Worm (Caenorhabditis elegans) whole organism, L1 larva: ENCODE data around the gene teg-1.

Source experiments
- C04F5.9 ChIP-seq: sonication (generic microtip); optimal IDR thresholded peaks from 2 replicates; lab custom pipeline; 2016; ENCODE audit warnings: missing genetic modification characterization, missing compliant biosample characterization
- C16A3.4 ChIP-seq: fragments of 150-350 bp; optimal IDR thresholded peaks from 2 replicates; lab custom pipeline; 2014; ENCODE audit warnings: missing biosample characterization, missing genetic modification characterization
- F16B12.6 ChIP-seq: fragments of 150-350 bp; optimal IDR thresholded peaks from 2 replicates; lab custom pipeline; 2014; ENCODE audit warnings: missing biosample characterization, missing genetic modification characterization
- aly-2 ChIP-seq: fragments of 150-350 bp; optimal IDR thresholded peaks from 2 replicates; lab custom pipeline; 2014; ENCODE audit warnings: missing biosample characterization, missing genetic modification characterization
- blmp-1 ChIP-seq: fragments of 150-350 bp; optimal IDR thresholded peaks from 2 replicates; lab custom pipeline; 2014; ENCODE audit warnings: missing biosample characterization, missing genetic modification characterization
- dpl-1 ChIP-seq, 3 experiments: fragments of 150-350 bp in 2 of 3; sonication (generic microtip) in 1 of 3; optimal IDR thresholded peaks; 2 replicates each; lab custom pipeline; 2014 to 2017; ENCODE audit warnings: missing biosample characterization in 3 of 3, missing genetic modification characterization in 3 of 3, missing genetic modification reagents in 3 of 3
- dsc-1 ChIP-seq: sonication (generic microtip); optimal IDR thresholded peaks from 2 replicates; lab custom pipeline; 2016; ENCODE audit warnings: mild to moderate bottlenecking, missing genetic modification characterization, missing compliant biosample characterization
- efl-1 ChIP-seq, 4 experiments: fragments of 150-350 bp; optimal IDR thresholded peaks in 3 of 4; peaks in 1 of 4; 1 replicate in 1 of 4; 2 replicates in 3 of 4; lab custom pipeline; 2014; ENCODE audit warnings: missing biosample characterization in 2 of 4, missing genetic modification characterization in 2 of 4, missing genetic modification reagents in 2 of 4
- efl-3 ChIP-seq: fragments of 200-800 bp; sonication (Bioruptor generic); optimal IDR thresholded peaks from 2 replicates; lab custom pipeline; 2018; ENCODE audit warnings: mild to moderate bottlenecking, missing genetic modification characterization, missing compliant biosample characterization
- egl-13 ChIP-seq: sonication (generic microtip); optimal IDR thresholded peaks from 2 replicates; lab custom pipeline; 2016; ENCODE audit warnings: missing genotype, missing genetic modification reagents, missing genetic modification characterization, missing compliant biosample characterization
- egl-27 ChIP-seq, 2 experiments: fragments of 150-350 bp in 1 of 2; sonication (generic microtip); optimal IDR thresholded peaks; 3 replicates each; lab custom pipeline; 2017 to 2018; ENCODE audit warnings: missing biosample characterization in 2 of 2, missing genetic modification characterization in 2 of 2, missing genetic modification reagents in 2 of 2
- elt-2 ChIP-seq: sonication (generic microtip); optimal IDR thresholded peaks from 2 replicates; lab custom pipeline; 2016; ENCODE audit warnings: missing genetic modification characterization, mild to moderate bottlenecking, inconsistent platforms, missing compliant biosample characterization, missing genetic modification reagents
- elt-3 ChIP-seq, 6 experiments: fragments of 150-350 bp in 1 of 6; sonication (generic microtip); optimal IDR thresholded peaks; 2 replicates each; lab custom pipeline; 2017 to 2018; ENCODE audit warnings: missing biosample characterization in 6 of 6, missing genetic modification characterization in 6 of 6, inconsistent platforms in 1 of 6
- fos-1 ChIP-seq: fragments of 150-350 bp; optimal IDR thresholded peaks from 2 replicates; lab custom pipeline; 2014; ENCODE audit warnings: missing biosample characterization, missing genetic modification characterization
- grh-1 ChIP-seq: fragments of 200-800 bp; sonication (Bioruptor generic); IDR thresholded peaks from 2 replicates; pipeline ENCODE4 v1.3.6; 2022; ENCODE audit warnings: missing genetic modification reagents, missing genetic modification characterization, missing compliant biosample characterization
- hlh-4 ChIP-seq: sonication (generic microtip); optimal IDR thresholded peaks from 2 replicates; lab custom pipeline; 2016; ENCODE audit warnings: mild to moderate bottlenecking, missing genetic modification characterization, missing compliant biosample characterization
- hpl-2 ChIP-seq: fragments of 150-350 bp; optimal IDR thresholded peaks from 2 replicates; lab custom pipeline; 2014; ENCODE audit warnings: missing biosample characterization, missing genetic modification reagents, missing genetic modification characterization
- irx-1 ChIP-seq: sonication (generic microtip); optimal IDR thresholded peaks from 2 replicates; lab custom pipeline; 2016; ENCODE audit warnings: missing genetic modification characterization, missing compliant biosample characterization
- jun-1 ChIP-seq: fragments of 150-350 bp; optimal IDR thresholded peaks from 2 replicates; lab custom pipeline; 2014; ENCODE audit warnings: missing biosample characterization, missing genetic modification reagents, missing genetic modification characterization
- lin-14 ChIP-seq: fragments of 200-800 bp; sonication (Bioruptor generic); optimal IDR thresholded peaks from 2 replicates; lab custom pipeline; 2018; ENCODE audit warnings: mild to moderate bottlenecking, missing genetic modification characterization, moderate library complexity, missing compliant biosample characterization
- lin-15B ChIP-seq: fragments of 150-350 bp; sonication (generic microtip); optimal IDR thresholded peaks from 3 replicates; lab custom pipeline; 2014; ENCODE audit warnings: missing biosample characterization, missing genetic modification characterization
- lin-35 ChIP-seq, 2 experiments: fragments of 150-350 bp; optimal IDR thresholded peaks; 2 replicates each; lab custom pipeline; 2014; ENCODE audit warnings: missing biosample characterization in 2 of 2, missing genetic modification characterization in 2 of 2, missing genetic modification reagents in 2 of 2
- lin-39 ChIP-seq: fragments of 150-350 bp; optimal IDR thresholded peaks from 2 replicates; lab custom pipeline; 2014; ENCODE audit warnings: missing biosample characterization, missing genetic modification reagents, missing genetic modification characterization
- lir-3 ChIP-seq: sonication (generic microtip); optimal IDR thresholded peaks from 2 replicates; lab custom pipeline; 2016; ENCODE audit warnings: mild to moderate bottlenecking, missing genetic modification characterization, moderate library complexity, missing compliant biosample characterization; ENCODE audit not compliant: poor library complexity
- mab-9 ChIP-seq: fragments of 200-800 bp; sonication (Bioruptor generic); IDR thresholded peaks from 2 replicates; pipeline ENCODE4 v1.3.6; 2022; ENCODE audit warnings: missing genetic modification reagents, missing genetic modification characterization, missing compliant biosample characterization
- nhr-12 ChIP-seq: sonication (generic microtip); optimal IDR thresholded peaks from 2 replicates; lab custom pipeline; 2017; ENCODE audit warnings: missing biosample characterization, missing genetic modification characterization
- nhr-19 ChIP-seq: fragments of 200-800 bp; sonication (Bioruptor generic); conservative IDR thresholded peaks from 2 replicates; pipeline ENCODE4 v1.3.6; 2022; ENCODE audit warnings: missing genetic modification characterization, missing compliant biosample characterization
- nhr-237 ChIP-seq: fragments of 150-350 bp; optimal IDR thresholded peaks from 2 replicates; lab custom pipeline; 2014; ENCODE audit warnings: missing biosample characterization, missing genetic modification characterization
- nhr-28 ChIP-seq: fragments of 150-350 bp; optimal IDR thresholded peaks from 2 replicates; lab custom pipeline; 2014; ENCODE audit warnings: missing biosample characterization, missing genetic modification characterization
- nhr-71 ChIP-seq: sonication (generic microtip); optimal IDR thresholded peaks from 2 replicates; lab custom pipeline; 2016; ENCODE audit warnings: mild to moderate bottlenecking, missing genetic modification characterization, moderate library complexity, missing compliant biosample characterization
- nhr-76 ChIP-seq: sonication (generic microtip); optimal IDR thresholded peaks from 2 replicates; lab custom pipeline; 2017; ENCODE audit warnings: missing biosample characterization, missing genetic modification characterization
- nhr-77 ChIP-seq: fragments of 150-350 bp; optimal IDR thresholded peaks from 2 replicates; lab custom pipeline; 2014; ENCODE audit warnings: missing biosample characterization, missing genetic modification characterization
- nhr-85 ChIP-seq: sonication (generic microtip); peaks from one replicate; lab custom pipeline; 2016; ENCODE audit warnings: missing genetic modification characterization, inconsistent platforms, missing compliant biosample characterization
- nhr-90 ChIP-seq: sonication (generic microtip); optimal IDR thresholded peaks from 2 replicates; lab custom pipeline; 2016; ENCODE audit warnings: mild to moderate bottlenecking, missing genetic modification characterization, missing compliant biosample characterization; ENCODE audit not compliant: poor library complexity
- pag-3 ChIP-seq: sonication (generic microtip); optimal IDR thresholded peaks from 2 replicates; lab custom pipeline; 2017; ENCODE audit warnings: missing genetic modification characterization, mild to moderate bottlenecking, missing compliant biosample characterization, antibody characterized with exemption, borderline replicate concordance; ENCODE audit not compliant: insufficient read depth
- pax-3 ChIP-seq: fragments of 200-800 bp; sonication (Bioruptor generic); optimal IDR thresholded peaks from 2 replicates; lab custom pipeline; 2018; ENCODE audit warnings: mild to moderate bottlenecking, missing genetic modification characterization, moderate library complexity, missing compliant biosample characterization
- rnt-1 ChIP-seq: sonication (generic microtip); optimal IDR thresholded peaks from 2 replicates; lab custom pipeline; 2016; ENCODE audit warnings: mild to moderate bottlenecking, missing genetic modification characterization, moderate library complexity, missing compliant biosample characterization
- skn-1 ChIP-seq: fragments of 150-350 bp; optimal IDR thresholded peaks from 2 replicates; lab custom pipeline; 2014; ENCODE audit warnings: missing biosample characterization, missing genetic modification characterization
- snpc-4 ChIP-seq: fragments of 150-350 bp; optimal IDR thresholded peaks from 2 replicates; lab custom pipeline; 2014; ENCODE audit warnings: missing biosample characterization, missing genetic modification characterization
- snu-23 ChIP-seq: sonication (generic microtip); optimal IDR thresholded peaks from 2 replicates; lab custom pipeline; 2016; ENCODE audit warnings: missing genetic modification characterization, missing compliant biosample characterization
- sox-4 ChIP-seq: sonication (generic microtip); optimal IDR thresholded peaks from 2 replicates; lab custom pipeline; 2016; ENCODE audit warnings: missing genetic modification characterization, missing compliant biosample characterization
- sptf-1 ChIP-seq: fragments of 150-350 bp; optimal IDR thresholded peaks from 2 replicates; lab custom pipeline; 2014; ENCODE audit warnings: missing biosample characterization, missing genetic modification characterization
- sup-37 ChIP-seq: fragments of 200-800 bp; sonication (Bioruptor generic); optimal IDR thresholded peaks from 2 replicates; lab custom pipeline; 2018; ENCODE audit warnings: mild to moderate bottlenecking, missing genetic modification characterization, missing compliant biosample characterization
- swsn-7 ChIP-seq: sonication (generic microtip); optimal IDR thresholded peaks from 2 replicates; lab custom pipeline; 2016; ENCODE audit warnings: missing genetic modification characterization, missing compliant biosample characterization
- tbx-2 ChIP-seq: sonication (generic microtip); optimal IDR thresholded peaks from 2 replicates; lab custom pipeline; 2016; ENCODE audit warnings: missing genetic modification characterization, missing compliant biosample characterization
- tlp-1 ChIP-seq: fragments of 150-350 bp; optimal IDR thresholded peaks from 2 replicates; lab custom pipeline; 2014; ENCODE audit warnings: missing biosample characterization, missing genetic modification characterization
- unc-30 ChIP-seq: sonication (generic microtip); optimal IDR thresholded peaks from 2 replicates; lab custom pipeline; 2017; ENCODE audit warnings: missing biosample characterization, missing genetic modification characterization
- unc-86 ChIP-seq: sonication (generic microtip); optimal IDR thresholded peaks from 2 replicates; lab custom pipeline; 2016; ENCODE audit warnings: missing genetic modification characterization, missing compliant biosample characterization
- unc-98 ChIP-seq: fragments of 200-800 bp; sonication (Bioruptor generic); IDR thresholded peaks from 2 replicates; pipeline ENCODE4 v1.3.6; 2022; ENCODE audit warnings: missing genetic modification characterization, missing compliant biosample characterization
- vab-15 ChIP-seq: sonication (generic microtip); optimal IDR thresholded peaks from 2 replicates; lab custom pipeline; 2017; ENCODE audit warnings: missing genotype, mild to moderate bottlenecking, missing genetic modification characterization, missing compliant biosample characterization
- xbp-1 ChIP-seq: sonication (generic microtip); optimal IDR thresholded peaks from 2 replicates; lab custom pipeline; 2016; ENCODE audit warnings: missing genetic modification characterization, missing compliant biosample characterization
- ztf-11 ChIP-seq, 2 experiments: sonication (generic microtip); optimal IDR thresholded peaks; 2 replicates each; lab custom pipeline; 2016 to 2017; ENCODE audit warnings: missing genetic modification characterization in 2 of 2, missing biosample characterization in 1 of 2, missing compliant biosample characterization in 1 of 2
- ztf-4 ChIP-seq: fragments of 150-350 bp; optimal IDR thresholded peaks from 2 replicates; lab custom pipeline; 2014; ENCODE audit warnings: missing biosample characterization, missing genetic modification characterization

Gene teg-1

DNA sequence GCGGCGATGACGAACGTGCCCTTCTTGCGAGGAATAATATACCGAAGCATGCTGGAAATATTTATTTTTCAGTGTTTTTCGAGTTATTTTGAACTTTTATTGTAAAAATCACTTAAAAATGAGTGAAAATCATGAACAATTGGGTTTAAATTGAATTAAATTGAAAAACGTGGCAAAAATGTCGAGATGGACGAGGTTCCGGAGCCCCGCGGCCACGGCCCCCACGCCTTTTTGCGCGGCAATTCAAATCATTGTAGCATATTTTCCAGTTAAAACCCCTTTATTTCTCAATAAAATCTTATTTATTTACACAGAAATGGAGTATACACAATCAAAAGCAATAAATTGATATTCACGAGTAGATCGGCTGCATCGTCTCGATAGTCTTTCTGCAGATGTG is 32.0 kb downstream of the teg-1 start (continued):
- TF ChIP-seq swsn-7 (tag; lab: Kevin White, UChicago) = no peak
- peak; percentile 25 for TF ChIP-seq nhr-19
- peak; percentile 57 for TF ChIP-seq dsc-1
- TF ChIP-seq pag-3 (tag; lab: Kevin White, UChicago) = no peak
- no peak for TF ChIP-seq sptf-1
- TF ChIP-seq irx-1 (tag; lab: Kevin White, UChicago) = peak; percentile 68
- peak; percentile 70 for TF ChIP-seq tbx-2 (tag; lab: Kevin White, UChicago)
- no peak for TF ChIP-seq snpc-4 (tag; lab: Kevin White, UChicago)
- TF ChIP-seq egl-27 (tag; optimal IDR thresholded peaks at IDR 0.05; lab: Kevin White, UChicago) = no peak
- no peak for TF ChIP-seq nhr-77 (tag; lab: Kevin White, UChicago)
- TF ChIP-seq C16A3.4 = no peak
- no peak for TF ChIP-seq lin-14 (GFP tag; lab: Kevin White, UChicago)
- TF ChIP-seq mab-9 (GFP tag; lab: Robert Waterston, UW) = peak; percentile 19; the same call in 1 of the 2 replicates
- TF ChIP-seq pax-3 (tag; lab: Kevin White, UChicago) = peak; percentile 53
- TF ChIP-seq elt-2 = no peak
- TF ChIP-seq unc-86 (tag; lab: Kevin White, UChicago) = peak; percentile 16
- no peak for TF ChIP-seq jun-1 (tag; lab: Kevin White, UChicago)
- TF ChIP-seq nhr-71 = no peak
- TF ChIP-seq nhr-76 (tag; lab: Kevin White, UChicago) = no peak
- TF ChIP-seq vab-15 = no peak
- TF ChIP-seq nhr-237 (tag; lab: Kevin White, UChicago) = no peak
- TF ChIP-seq sox-4 = no peak
- peak; percentile 60 for TF ChIP-seq nhr-90 (tag; lab: Kevin White, UChicago)
- no peak for TF ChIP-seq efl-3
- TF ChIP-seq lin-39 (tag; lab: Kevin White, UChicago) = no peak
- TF ChIP-seq fos-1 = no peak
- peak; percentile 22 for TF ChIP-seq F16B12.6 (tag; lab: Kevin White, UChicago)
- TF ChIP-seq grh-1 = no peak; the same call in 1 of the 2 replicates
- peak; percentile 65 for TF ChIP-seq unc-98
- no peak for TF ChIP-seq ztf-4 (tag; lab: Kevin White, UChicago)
- peak; percentile 1 for TF ChIP-seq C04F5.9
- no peak for TF ChIP-seq unc-30 (tag; lab: Kevin White, UChicago)
- TF ChIP-seq nhr-85 (tag; lab: Kevin White, UChicago) = peak; percentile 86
- TF ChIP-seq lin-15B (tag; lab: Kevin White, UChicago) = peak; percentile 11
- TF ChIP-seq blmp-1 = no peak
- no peak for TF ChIP-seq rnt-1 (tag; lab: Kevin White, UChicago)
- TF ChIP-seq sup-37 (GFP tag; lab: Kevin White, UChicago) = no peak
- TF ChIP-seq xbp-1 (tag; lab: Kevin White, UChicago) = peak; percentile 41
- no peak for TF ChIP-seq aly-2 (tag; lab: Kevin White, UChicago)
- TF ChIP-seq skn-1 (tag; lab: Kevin White, UChicago) = no peak

DNA sequence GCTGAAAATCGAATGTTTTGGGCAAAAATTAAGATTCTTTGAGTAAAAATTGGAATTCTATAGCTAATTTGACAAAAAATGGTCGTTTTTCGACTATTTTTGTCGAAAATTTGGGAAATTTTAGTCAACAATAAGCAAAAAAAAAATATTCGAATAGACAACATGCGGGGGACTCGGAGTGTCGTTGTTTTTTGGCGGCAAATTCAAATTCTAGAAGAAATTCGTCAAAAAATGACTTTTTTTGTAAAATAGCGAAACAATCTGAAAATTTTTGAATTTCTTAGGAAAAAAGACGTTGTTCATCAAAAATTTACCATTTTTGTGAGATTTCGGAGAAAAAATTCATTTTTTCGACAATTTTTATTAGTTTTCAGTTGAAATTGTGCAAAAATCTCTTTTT is 34.4 kb downstream of the teg-1 start:
- TF ChIP-seq tbx-2 (tag; lab: Kevin White, UChicago) = no peak
- TF ChIP-seq nhr-71 = no peak
- TF ChIP-seq efl-1 (optimal IDR thresholded peaks at IDR 0.05; lab: Kevin White, UChicago) = peak; percentile 49 to 58
- peak; percentile 46 to 95 for TF ChIP-seq efl-1 (GFP tag; optimal IDR thresholded peaks at IDR 0.05 in 1 of 2; lab: Kevin White, UChicago)
- no peak for TF ChIP-seq egl-13 (tag; lab: Kevin White, UChicago)
- TF ChIP-seq skn-1 (tag; lab: Kevin White, UChicago) = no peak
- TF ChIP-seq lir-3 (tag; lab: Kevin White, UChicago) = no peak
- no peak for TF ChIP-seq nhr-12 (tag; lab: Kevin White, UChicago)
- no peak for TF ChIP-seq hlh-4
- peak in 1 of 3 experiments; percentile 54 for TF ChIP-seq dpl-1 (GFP tag; optimal IDR thresholded peaks at IDR 0.05; lab: Kevin White, UChicago)
- TF ChIP-seq nhr-28 (tag; lab: Kevin White, UChicago) = no peak
- no peak for TF ChIP-seq dsc-1
- no peak for TF ChIP-seq hpl-2
- no peak for TF ChIP-seq nhr-19
- no peak for TF ChIP-seq elt-3 (tag; optimal IDR thresholded peaks at IDR 0.05; lab: Kevin White, UChicago)
- no peak for TF ChIP-seq sptf-1
- TF ChIP-seq lin-35 (GFP tag; optimal IDR thresholded peaks at IDR 0.05; lab: Kevin White, UChicago) = peak in 1 of 2 experiments; percentile 39
- no peak for TF ChIP-seq tlp-1
- TF ChIP-seq snu-23 (GFP tag; lab: Kevin White, UChicago) = no peak
- TF ChIP-seq F16B12.6 (tag; lab: Kevin White, UChicago) = no peak
- no peak for TF ChIP-seq ztf-11 (tag; optimal IDR thresholded peaks at IDR 0.05; lab: Kevin White, UChicago)
- TF ChIP-seq, all 84 proteins: peak for 3
